Fruit fly (Drosophila melanogaster) whole organism: ENCODE results near the gene CG5984.

Experiments
- CG8478 ChIP-seq: fragments of >200 bp; optimal IDR thresholded peaks from 2 replicates; lab custom pipeline; 2018; ENCODE audit warnings: inconsistent platforms
- Dll ChIP-seq: fragments of >200 bp; optimal IDR thresholded peaks from 2 replicates; lab custom pipeline; 2017
- EcR ChIP-seq, 2 experiments: fragments of >200 bp; optimal IDR thresholded peaks; 2 replicates each; lab custom pipeline; 2017; ENCODE audit warnings: missing biosample characterization in 2 of 2, missing genetic modification characterization in 2 of 2, missing genetic modification reagents in 2 of 2
- pan ChIP-seq: fragments of >200 bp; optimal IDR thresholded peaks from 2 replicates; lab custom pipeline; 2017
- psq ChIP-seq: fragments of >200 bp; optimal IDR thresholded peaks from 2 replicates; lab custom pipeline; 2017
- usp ChIP-seq: fragments of >200 bp; optimal IDR thresholded peaks from 2 replicates; lab custom pipeline; 2017; ENCODE audit warnings: missing biosample characterization, missing genetic modification characterization, mixed read lengths

DNA sequence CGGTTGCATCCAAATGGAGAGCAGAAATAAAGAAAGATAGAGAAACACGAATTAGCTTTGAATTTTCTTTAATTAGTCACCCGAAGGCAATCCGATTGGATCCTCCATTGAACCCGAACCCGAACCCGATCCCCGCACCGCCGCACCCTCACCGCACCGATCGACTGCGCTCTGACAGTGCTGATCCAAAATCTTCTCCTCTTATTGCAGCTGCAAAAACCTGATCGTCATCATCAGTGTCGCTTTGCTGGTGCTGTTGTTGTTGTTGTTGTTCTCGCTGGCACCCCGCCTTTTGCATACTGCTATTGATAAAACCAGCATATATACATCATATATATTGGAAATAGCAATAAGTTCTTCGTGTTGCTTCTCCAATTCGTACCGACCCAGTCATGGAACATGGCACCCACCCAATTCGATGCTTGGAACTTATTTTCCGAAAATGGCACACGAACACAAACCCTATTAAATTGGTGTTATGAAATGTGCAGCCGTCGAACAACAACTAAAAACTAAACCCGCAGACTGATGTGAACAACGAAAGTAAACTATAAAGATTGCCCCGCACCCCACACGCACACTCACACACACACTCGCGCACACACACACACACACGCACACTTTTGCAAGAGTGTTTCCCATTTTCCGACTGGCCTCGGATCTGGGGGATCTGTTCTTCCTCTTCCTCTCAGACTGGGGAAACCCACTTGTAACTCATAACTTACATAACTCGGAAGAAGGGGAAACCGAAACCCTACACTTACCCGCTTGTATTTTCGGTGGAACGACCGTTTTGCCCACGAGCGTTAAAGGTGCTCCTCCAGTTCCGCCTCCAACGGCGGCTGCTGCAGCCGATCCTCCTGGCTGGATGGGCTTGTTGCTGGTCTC lies 22.8 kb upstream of the CG5984 start:
- TF ChIP-seq pan (no peak), psq (lab: Kevin White, UChicago) (no peak), CG8478 (no peak), EcR (GFP tag; optimal IDR thresholded peaks at IDR 0.05; lab: Kevin White, UChicago) (no peak), usp (GFP tag; lab: Kevin White, UChicago) (no peak), Dll (lab: Kevin White, UChicago) (no peak)
